Fruit fly (Drosophila melanogaster) whole organism, prepupa: Measurements from ENCODE around the gene Mi-2.

Experiments used
- Blimp-1 ChIP-seq: fragments of 200-800 bp; sonication (Bioruptor generic); optimal IDR thresholded peaks from 3 replicates; lab custom pipeline; 2017; ENCODE audit warnings: missing biosample characterization, missing genetic modification characterization, mild to moderate bottlenecking, moderate library complexity, missing genetic modification reagents
- CG11762 ChIP-seq: fragments of 200-800 bp; sonication (Bioruptor generic); optimal IDR thresholded peaks from 3 replicates; lab custom pipeline; 2016; ENCODE audit warnings: missing biosample characterization, missing genetic modification characterization; ENCODE audit not compliant: insufficient read depth
- CG11902 ChIP-seq: fragments of 200-800 bp; sonication (Bioruptor generic); optimal IDR thresholded peaks from 3 replicates; lab custom pipeline; 2016; ENCODE audit warnings: missing biosample characterization, missing genetic modification characterization
- CG16779 ChIP-seq: fragments of 200-800 bp; sonication (Bioruptor generic); optimal IDR thresholded peaks from 3 replicates; lab custom pipeline; 2017; ENCODE audit warnings: missing biosample characterization, mild to moderate bottlenecking, missing genetic modification characterization
- CG31627 ChIP-seq: fragments of 200-800 bp; sonication (Bioruptor generic); optimal IDR thresholded peaks from 3 replicates; lab custom pipeline; 2016; ENCODE audit warnings: missing biosample characterization, missing genetic modification characterization
- CG32006 ChIP-seq: fragments of 200-800 bp; sonication (Bioruptor generic); optimal IDR thresholded peaks from 3 replicates; lab custom pipeline; 2017; ENCODE audit warnings: missing biosample characterization, mild to moderate bottlenecking, missing genetic modification characterization
- CG34406 ChIP-seq: fragments of 200-800 bp; sonication (Bioruptor generic); optimal IDR thresholded peaks from 3 replicates; lab custom pipeline; 2016; ENCODE audit warnings: missing biosample characterization, missing genetic modification characterization
- CG3919 ChIP-seq: fragments of 200-800 bp; sonication (Bioruptor generic); optimal IDR thresholded peaks from 3 replicates; lab custom pipeline; 2016; ENCODE audit warnings: missing biosample characterization, missing genetic modification characterization
- CG4318 ChIP-seq: fragments of 200-800 bp; sonication (Bioruptor generic); optimal IDR thresholded peaks from 3 replicates; lab custom pipeline; 2017; ENCODE audit warnings: missing biosample characterization, mild to moderate bottlenecking, missing genetic modification characterization
- CG6276 ChIP-seq: fragments of 200-800 bp; sonication (Bioruptor generic); optimal IDR thresholded peaks from 2 replicates; lab custom pipeline; 2017; ENCODE audit warnings: missing biosample characterization, mild to moderate bottlenecking, missing genetic modification characterization
- CG6792 ChIP-seq: fragments of 200-800 bp; sonication (Bioruptor generic); optimal IDR thresholded peaks from 3 replicates; lab custom pipeline; 2016; ENCODE audit warnings: missing biosample characterization, missing genetic modification characterization
- CG6808 ChIP-seq: fragments of 200-800 bp; sonication (Bioruptor generic); optimal IDR thresholded peaks from 3 replicates; lab custom pipeline; 2017; ENCODE audit warnings: missing biosample characterization, missing genetic modification characterization, mild to moderate bottlenecking, moderate library complexity, missing genetic modification reagents
- CG7368 ChIP-seq: fragments of 200-800 bp; sonication (Bioruptor generic); optimal IDR thresholded peaks from 3 replicates; lab custom pipeline; 2016; ENCODE audit warnings: missing biosample characterization, missing genetic modification characterization
- CG8119 ChIP-seq: fragments of 200-800 bp; sonication (Bioruptor generic); IDR thresholded peaks from 3 replicates; pipeline ENCODE4 v1.3.6; 2022; ENCODE audit warnings: missing biosample characterization, missing genetic modification characterization
- CG8319 ChIP-seq: fragments of 200-800 bp; sonication (Bioruptor generic); optimal IDR thresholded peaks from 3 replicates; lab custom pipeline; 2016; ENCODE audit warnings: missing biosample characterization, missing genetic modification characterization
- CG8632 ChIP-seq: fragments of 200-800 bp; sonication (Bioruptor generic); optimal IDR thresholded peaks from 3 replicates; lab custom pipeline; 2016; ENCODE audit warnings: missing biosample characterization, missing genetic modification characterization
- CG9139 ChIP-seq: fragments of 200-800 bp; sonication (Bioruptor generic); optimal IDR thresholded peaks from 3 replicates; lab custom pipeline; 2017; ENCODE audit warnings: missing biosample characterization, mild to moderate bottlenecking, missing genetic modification characterization
- Eip75B ChIP-seq: fragments of 200-800 bp; sonication (Bioruptor generic); optimal IDR thresholded peaks from 3 replicates; lab custom pipeline; 2016; ENCODE audit warnings: missing biosample characterization, missing genetic modification characterization
- Eip78C ChIP-seq: fragments of 200-800 bp; sonication (Bioruptor generic); peaks from one replicate; lab custom pipeline; 2016; ENCODE audit warnings: missing biosample characterization, missing genetic modification characterization
- Eip93F ChIP-seq: fragments of 200-800 bp; sonication (Bioruptor generic); optimal IDR thresholded peaks from 2 replicates; lab custom pipeline; 2016; ENCODE audit warnings: missing biosample characterization, mild to moderate bottlenecking, missing genetic modification characterization
- Ets21C ChIP-seq: fragments of 200-800 bp; sonication (Bioruptor generic); optimal IDR thresholded peaks from 3 replicates; lab custom pipeline; 2016; ENCODE audit warnings: missing biosample characterization, missing genetic modification characterization
- Ets96B ChIP-seq: fragments of 200-800 bp; optimal IDR thresholded peaks from 2 replicates; lab custom pipeline; 2019; ENCODE audit warnings: missing biosample characterization, mild to moderate bottlenecking, missing genetic modification characterization, moderate library complexity
- Gug ChIP-seq: fragments of 200-800 bp; sonication (Bioruptor generic); IDR thresholded peaks from 2 replicates; pipeline ENCODE4 v1.3.6; 2022; ENCODE audit warnings: missing biosample characterization, missing genetic modification characterization
- Hr38 ChIP-seq: sonication (Bioruptor generic); optimal IDR thresholded peaks from 2 replicates; lab custom pipeline; 2016; ENCODE audit warnings: missing biosample characterization, missing genetic modification characterization
- Lpt ChIP-seq: fragments of 200-800 bp; sonication (Bioruptor generic); optimal IDR thresholded peaks from 3 replicates; lab custom pipeline; 2016; ENCODE audit warnings: missing biosample characterization, missing genetic modification characterization
- Met ChIP-seq: fragments of 200-800 bp; sonication (Bioruptor generic); optimal IDR thresholded peaks from 3 replicates; lab custom pipeline; 2016; ENCODE audit warnings: missing biosample characterization, missing genetic modification characterization
- OdsH ChIP-seq: fragments of 200-800 bp; sonication (Bioruptor generic); optimal IDR thresholded peaks from 3 replicates; lab custom pipeline; 2016; ENCODE audit warnings: missing biosample characterization, missing genetic modification characterization
- Smox ChIP-seq: fragments of 200-800 bp; sonication (Bioruptor generic); optimal IDR thresholded peaks from 3 replicates; lab custom pipeline; 2016; ENCODE audit warnings: missing biosample characterization, missing genetic modification characterization
- Sox102F ChIP-seq: fragments of 200-800 bp; sonication (Bioruptor generic); optimal IDR thresholded peaks from 2 replicates; lab custom pipeline; 2016; ENCODE audit warnings: missing biosample characterization, mild to moderate bottlenecking, missing genetic modification characterization
- Sox14 ChIP-seq: fragments of 200-800 bp; sonication (Bioruptor generic); optimal IDR thresholded peaks from 3 replicates; lab custom pipeline; 2016; ENCODE audit warnings: missing biosample characterization, missing genetic modification characterization
- Sox15 ChIP-seq: fragments of 200-800 bp; sonication (Bioruptor generic); optimal IDR thresholded peaks from 3 replicates; lab custom pipeline; 2016; ENCODE audit warnings: missing biosample characterization, missing genetic modification characterization
- achi ChIP-seq: fragments of 200-800 bp; sonication (Bioruptor generic); optimal IDR thresholded peaks from 3 replicates; lab custom pipeline; 2016; ENCODE audit warnings: missing biosample characterization, missing genetic modification characterization
- acj6 ChIP-seq: fragments of 200-800 bp; sonication (Bioruptor generic); optimal IDR thresholded peaks from 3 replicates; lab custom pipeline; 2016; ENCODE audit warnings: missing biosample characterization, missing genetic modification characterization
- cyc ChIP-seq: fragments of 200-800 bp; sonication (Bioruptor generic); optimal IDR thresholded peaks from 3 replicates; lab custom pipeline; 2016; ENCODE audit warnings: missing biosample characterization, missing genetic modification characterization
- dac ChIP-seq: fragments of 200-800 bp; sonication (Bioruptor generic); optimal IDR thresholded peaks from 2 replicates; lab custom pipeline; 2017; ENCODE audit warnings: missing biosample characterization, mild to moderate bottlenecking, missing genetic modification characterization
- dsx ChIP-seq: fragments of 200-800 bp; optimal IDR thresholded peaks from 3 replicates; lab custom pipeline; 2019; ENCODE audit warnings: missing biosample characterization, mild to moderate bottlenecking, missing genetic modification characterization, moderate library complexity; ENCODE audit not compliant: poor library complexity, severe bottlenecking
- eg ChIP-seq: fragments of 200-800 bp; sonication (Bioruptor generic); IDR thresholded peaks from 3 replicates; pipeline ENCODE4 v1.3.6; 2022; ENCODE audit warnings: missing biosample characterization, missing genetic modification characterization
- esn ChIP-seq: fragments of 200-800 bp; sonication (Bioruptor generic); optimal IDR thresholded peaks from 2 replicates; lab custom pipeline; 2016; ENCODE audit warnings: missing biosample characterization, mild to moderate bottlenecking, missing genetic modification characterization, moderate library complexity
- fd85E ChIP-seq: fragments of 200-800 bp; sonication (Bioruptor generic); optimal IDR thresholded peaks from 3 replicates; lab custom pipeline; 2016; ENCODE audit warnings: missing biosample characterization, missing genetic modification characterization
- fkh ChIP-seq: fragments of 200-800 bp; sonication (Bioruptor generic); optimal IDR thresholded peaks from 3 replicates; lab custom pipeline; 2017; ENCODE audit warnings: missing biosample characterization, mild to moderate bottlenecking, missing genetic modification characterization, moderate library complexity
- lz ChIP-seq: fragments of 200-800 bp; sonication (Bioruptor generic); optimal IDR thresholded peaks from 3 replicates; lab custom pipeline; 2016; ENCODE audit warnings: missing biosample characterization, missing genetic modification characterization
- net ChIP-seq: fragments of 200-800 bp; sonication (Bioruptor generic); optimal IDR thresholded peaks from 3 replicates; lab custom pipeline; 2016; ENCODE audit warnings: missing biosample characterization, missing genetic modification characterization
- pdm3 ChIP-seq: fragments of 200-800 bp; sonication (Bioruptor generic); optimal IDR thresholded peaks from 3 replicates; lab custom pipeline; 2016; ENCODE audit warnings: missing biosample characterization, missing genetic modification characterization
- ss ChIP-seq, 2 experiments: fragments of 200-800 bp; sonication (Bioruptor generic); optimal IDR thresholded peaks; 2 replicates in 1 of 2; 3 replicates in 1 of 2; lab custom pipeline; 2017 to 2018; ENCODE audit warnings: mild to moderate bottlenecking in 2 of 2, missing biosample characterization in 2 of 2, missing genetic modification characterization in 2 of 2, moderate library complexity in 1 of 2
- svp ChIP-seq: fragments of 200-800 bp; sonication (Bioruptor generic); peaks from one replicate; lab custom pipeline; 2016; ENCODE audit warnings: missing biosample characterization, missing genetic modification characterization
- topi ChIP-seq: fragments of 200-800 bp; sonication (Bioruptor generic); optimal IDR thresholded peaks from 3 replicates; lab custom pipeline; 2016; ENCODE audit warnings: missing biosample characterization, missing genetic modification characterization
- vri ChIP-seq: fragments of 200-800 bp; sonication (Bioruptor generic); optimal IDR thresholded peaks from 3 replicates; lab custom pipeline; 2016; ENCODE audit warnings: missing biosample characterization, mild to moderate bottlenecking, missing genetic modification characterization

The Mi-2 gene

dm6 chr3L:19903400-19903846 is 6.6 kb downstream of the Mi-2 start:
- peak; percentile 47 for TF ChIP-seq vri (GFP tag; lab: Kevin White, UChicago)
- no peak for TF ChIP-seq CG11762 (GFP tag; lab: Kevin White, UChicago)
- no peak for TF ChIP-seq Met

- TF ChIP-seq OdsH (peak; percentile 99), lz (peak; percentile 99), CG31627 (GFP tag; lab: Kevin White, UChicago) (peak; percentile 99), CG9139 (GFP tag; lab: Kevin White, UChicago) (peak; percentile 89), acj6 (peak; percentile 99), Lpt (GFP tag; lab: Kevin White, UChicago) (peak; percentile 96), svp (GFP tag; lab: Kevin White, UChicago) (peak; percentile 100), Blimp-1 (peak; percentile 93), eg (peak; percentile 97), CG3919 (GFP tag; lab: Kevin White, UChicago) (peak; percentile 99), Ets96B (tag; lab: Kevin White, UChicago) (peak; percentile 98), CG6808 (GFP tag; lab: Kevin White, UChicago) (peak; percentile 98), CG7368 (GFP tag; lab: Kevin White, UChicago) (peak; percentile 96), Sox102F (GFP tag; lab: Kevin White, UChicago) (peak; percentile 99), Eip75B (peak; percentile 97), Sox15 (peak; percentile 98), Eip93F (peak; percentile 98), dac (peak; percentile 95), vri (GFP tag; lab: Kevin White, UChicago) (peak; percentile 98), Smox (peak; percentile 98), CG11902 (peak; percentile 95), Met (peak; percentile 99), dsx (GFP tag; lab: Kevin White, UChicago) (peak; percentile 99), CG6792 (GFP tag; lab: Kevin White, UChicago) (peak; percentile 99), achi (peak; percentile 98), CG8632 (GFP tag; lab: Kevin White, UChicago) (peak; percentile 98), Eip78C (GFP tag; lab: Kevin White, UChicago) (peak; percentile 100), cyc (GFP tag; lab: Kevin White, UChicago) (peak; percentile 99), Ets21C (peak; percentile 98), Gug (GFP tag; lab: Robert Waterston, UW) (peak; percentile 93), pdm3 (peak; percentile 99), CG8119 (GFP tag; lab: Robert Waterston, UW) (peak; percentile 98), net (GFP tag; lab: Kevin White, UChicago) (peak; percentile 98), Sox14 (peak; percentile 99), CG32006 (GFP tag; lab: Kevin White, UChicago) (peak; percentile 98), CG11762 (GFP tag; lab: Kevin White, UChicago) (peak; percentile 91), CG4318 (peak; percentile 94), CG34406 (peak; percentile 98), CG6276 (GFP tag; lab: Kevin White, UChicago) (peak; percentile 96), CG8319 (GFP tag; lab: Kevin White, UChicago) (peak; percentile 98), esn (GFP tag; lab: Kevin White, UChicago) (peak; percentile 99), Hr38 (peak; percentile 68), fd85E (peak; percentile 92), CG16779 (tag; lab: Kevin White, UChicago) (peak; percentile 96), fkh (GFP tag; lab: Kevin White, UChicago) (peak; percentile 51), topi (GFP tag; lab: Kevin White, UChicago) (peak; percentile 99), ss (GFP tag; optimal IDR thresholded peaks at IDR 0.05; lab: Kevin White, UChicago) (peak; percentile 97 to 98)
These were observed 7.2 kb downstream of the Mi-2 start for dm6 chr3L:19902560-19903399.
